Fruit fly (Drosophila melanogaster): ENCODE results near the gene AstA.

DNA sequence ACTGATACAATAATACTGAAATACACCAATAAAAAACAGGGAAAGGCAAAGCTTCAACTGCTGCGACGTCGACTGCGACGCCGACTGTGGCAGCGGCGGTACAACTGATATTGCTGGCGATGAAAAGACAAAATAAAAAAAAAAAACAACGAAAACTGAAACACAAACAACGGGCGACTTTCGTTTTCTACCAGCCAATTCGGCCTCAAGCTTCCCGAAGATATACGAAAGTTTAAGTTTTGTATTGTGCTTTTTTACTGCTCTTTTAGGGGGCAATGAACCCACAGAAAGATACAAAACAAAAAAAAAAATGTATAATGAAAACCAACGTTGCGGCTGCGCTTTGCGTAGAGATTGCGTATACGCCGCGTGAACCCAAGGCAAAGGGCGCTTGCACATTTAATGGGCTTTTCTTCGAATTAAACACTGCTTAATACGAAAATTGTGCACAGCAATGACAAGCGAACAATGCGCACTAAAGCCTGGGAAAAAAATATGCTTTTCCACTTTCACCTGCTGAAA, 13.4 kb upstream of the AstA start:
- TF ChIP-seq psq (optimal IDR thresholded peaks at IDR 0.05), result no peak
- TF ChIP-seq pan (optimal IDR thresholded peaks at IDR 0.05), result no peak
- TF ChIP-seq CG8478 (optimal IDR thresholded peaks at IDR 0.05), result no peak
- TF ChIP-seq EcR (GFP tag; optimal IDR thresholded peaks at IDR 0.05), result no peak
- TF ChIP-seq Dll (optimal IDR thresholded peaks at IDR 0.05), result no peak
- TF ChIP-seq usp (GFP tag; optimal IDR thresholded peaks at IDR 0.05), result no peak
